Worm (Caenorhabditis elegans) whole organism, L2 larva: ENCODE data around the gene T26C5.3.
A peak's percentile ranks its signal among the peaks of the same experiment; 100 is the strongest.

Experiments used
- C34F6.9 ChIP-seq: fragments of 150-350 bp; optimal IDR thresholded peaks from 2 replicates; lab custom pipeline; 2014; ENCODE audit warnings: missing biosample characterization, missing genetic modification characterization
- F13H6.1 ChIP-seq: sonication (generic microtip); optimal IDR thresholded peaks from 2 replicates; lab custom pipeline; 2016; ENCODE audit warnings: missing genetic modification characterization, missing compliant biosample characterization
- Y55F3AM.14 ChIP-seq: fragments of 200-800 bp; sonication (Bioruptor generic); optimal IDR thresholded peaks from 2 replicates; lab custom pipeline; 2018; ENCODE audit warnings: mild to moderate bottlenecking, missing genetic modification characterization, missing compliant biosample characterization
- ZK546.5 ChIP-seq: sonication (generic microtip); optimal IDR thresholded peaks from 2 replicates; lab custom pipeline; 2017; ENCODE audit warnings: missing biosample characterization, missing genetic modification characterization
- ama-1 ChIP-seq: fragments of 150-350 bp; optimal IDR thresholded peaks from 2 replicates; lab custom pipeline; 2018; ENCODE audit warnings: inconsistent platforms
- blmp-1 ChIP-seq: sonication (generic microtip); optimal IDR thresholded peaks from 2 replicates; lab custom pipeline; 2017; ENCODE audit warnings: missing genetic modification characterization, mild to moderate bottlenecking, missing compliant biosample characterization, antibody characterized with exemption, moderate library complexity; ENCODE audit not compliant: insufficient read depth
- ceh-16 ChIP-seq: fragments of 150-350 bp; optimal IDR thresholded peaks from 2 replicates; lab custom pipeline; 2014; ENCODE audit warnings: missing biosample characterization, missing genetic modification characterization
- ceh-82 ChIP-seq: fragments of 150-350 bp; optimal IDR thresholded peaks from 2 replicates; lab custom pipeline; 2014; ENCODE audit warnings: missing biosample characterization, missing genetic modification characterization
- crh-2 ChIP-seq: sonication (generic microtip); optimal IDR thresholded peaks from 2 replicates; lab custom pipeline; 2017; ENCODE audit warnings: missing biosample characterization, missing genetic modification characterization
- dmd-4 ChIP-seq: sonication (generic microtip); optimal IDR thresholded peaks from 2 replicates; lab custom pipeline; 2017; ENCODE audit warnings: missing biosample characterization, missing genetic modification characterization
- egl-27 ChIP-seq: sonication (generic microtip); optimal IDR thresholded peaks from 3 replicates; lab custom pipeline; 2017; ENCODE audit warnings: missing biosample characterization, missing genetic modification reagents, missing genetic modification characterization
- elt-1 ChIP-seq: fragments of 150-350 bp; optimal IDR thresholded peaks from 2 replicates; lab custom pipeline; 2014; ENCODE audit warnings: missing biosample characterization, missing genetic modification characterization
- elt-3 ChIP-seq: sonication (generic microtip); optimal IDR thresholded peaks from 2 replicates; lab custom pipeline; 2017; ENCODE audit warnings: missing biosample characterization, missing genetic modification characterization
- fos-1 ChIP-seq: fragments of 150-350 bp; optimal IDR thresholded peaks from 2 replicates; lab custom pipeline; 2014; ENCODE audit warnings: missing biosample characterization, missing genetic modification characterization
- gmeb-1 ChIP-seq: fragments of 150-350 bp; optimal IDR thresholded peaks from 2 replicates; lab custom pipeline; 2014; ENCODE audit warnings: missing biosample characterization, missing genetic modification characterization
- lin-11 ChIP-seq: fragments of 150-350 bp; sonication (generic microtip); optimal IDR thresholded peaks from 2 replicates; lab custom pipeline; 2014; ENCODE audit warnings: missing biosample characterization, missing genetic modification characterization, inconsistent platforms, mixed read lengths
- lin-39 ChIP-seq: fragments of 150-350 bp; optimal IDR thresholded peaks from 2 replicates; lab custom pipeline; 2014; ENCODE audit warnings: missing biosample characterization, missing genetic modification reagents, missing genetic modification characterization
- lsy-2 ChIP-seq, 2 experiments: fragments of 150-350 bp in 1 of 2; sonication (generic microtip) in 1 of 2; optimal IDR thresholded peaks; 2 replicates each; lab custom pipeline; 2014 to 2017; ENCODE audit warnings: missing biosample characterization in 2 of 2, missing genetic modification characterization in 2 of 2
- mab-5 ChIP-seq: fragments of 150-350 bp; optimal IDR thresholded peaks from 2 replicates; lab custom pipeline; 2014; ENCODE audit warnings: missing biosample characterization, missing genetic modification characterization
- mbf-1 ChIP-seq: sonication (generic microtip); optimal IDR thresholded peaks from 2 replicates; lab custom pipeline; 2017; ENCODE audit warnings: missing biosample characterization, missing genetic modification characterization
- mdl-1 ChIP-seq, 2 experiments: fragments of 150-350 bp in 1 of 2; sonication (generic microtip) in 1 of 2; optimal IDR thresholded peaks; 2 replicates each; lab custom pipeline; 2017; ENCODE audit warnings: missing biosample characterization in 2 of 2, missing genetic modification characterization in 2 of 2
- nhr-10 ChIP-seq: sonication (generic microtip); optimal IDR thresholded peaks from 2 replicates; lab custom pipeline; 2017; ENCODE audit warnings: missing biosample characterization, missing genetic modification characterization
- nhr-11 ChIP-seq: fragments of 150-350 bp; optimal IDR thresholded peaks from 2 replicates; lab custom pipeline; 2014; ENCODE audit warnings: missing biosample characterization, missing genetic modification characterization
- nhr-12 ChIP-seq: fragments of 150-350 bp; optimal IDR thresholded peaks from 2 replicates; lab custom pipeline; 2014; ENCODE audit warnings: missing biosample characterization, missing genetic modification characterization
- nhr-129 ChIP-seq: fragments of 150-350 bp; optimal IDR thresholded peaks from 2 replicates; lab custom pipeline; 2014; ENCODE audit warnings: missing biosample characterization, missing genetic modification characterization
- nhr-21 ChIP-seq: fragments of 150-350 bp; optimal IDR thresholded peaks from 2 replicates; lab custom pipeline; 2014; ENCODE audit warnings: missing biosample characterization, missing genetic modification characterization
- nhr-23 ChIP-seq: fragments of 150-350 bp; optimal IDR thresholded peaks from 2 replicates; lab custom pipeline; 2014; ENCODE audit warnings: missing biosample characterization, missing genetic modification reagents, missing genetic modification characterization
- nhr-237 ChIP-seq: fragments of 150-350 bp; optimal IDR thresholded peaks from 2 replicates; lab custom pipeline; 2014; ENCODE audit warnings: missing biosample characterization, missing genetic modification characterization
- nhr-25 ChIP-seq: fragments of 150-350 bp; sonication (generic microtip); optimal IDR thresholded peaks from 3 replicates; lab custom pipeline; 2014; ENCODE audit warnings: missing biosample characterization, missing genetic modification characterization
- nhr-6 ChIP-seq: fragments of 150-350 bp; optimal IDR thresholded peaks from 2 replicates; lab custom pipeline; 2014; ENCODE audit warnings: missing biosample characterization, missing genetic modification characterization
- nhr-77 ChIP-seq: fragments of 150-350 bp; optimal IDR thresholded peaks from 2 replicates; lab custom pipeline; 2014; ENCODE audit warnings: missing biosample characterization, missing genetic modification characterization
- peb-1 ChIP-seq: fragments of 150-350 bp; optimal IDR thresholded peaks from 2 replicates; lab custom pipeline; 2014; ENCODE audit warnings: missing biosample characterization, missing genetic modification characterization
- sem-4 ChIP-seq: fragments of 150-350 bp; optimal IDR thresholded peaks from 2 replicates; lab custom pipeline; 2014; ENCODE audit warnings: missing biosample characterization, missing genetic modification reagents, missing genetic modification characterization
- sma-3 ChIP-seq: sonication (generic microtip); optimal IDR thresholded peaks from 2 replicates; lab custom pipeline; 2016; ENCODE audit warnings: missing genetic modification reagents, missing genetic modification characterization, missing compliant biosample characterization
- sma-9 ChIP-seq, 2 experiments: fragments of 150-350 bp in 1 of 2; sonication (generic microtip) in 1 of 2; optimal IDR thresholded peaks; 2 replicates each; lab custom pipeline; 2014 to 2016; ENCODE audit warnings: missing genetic modification characterization in 2 of 2, mild to moderate bottlenecking in 1 of 2, missing biosample characterization in 1 of 2, missing compliant biosample characterization in 1 of 2, missing genetic modification reagents in 1 of 2, moderate library complexity in 1 of 2
- snpc-4 ChIP-seq: fragments of 150-350 bp; optimal IDR thresholded peaks from 2 replicates; lab custom pipeline; 2014; ENCODE audit warnings: missing biosample characterization, missing genetic modification characterization
- unc-55 ChIP-seq: fragments of 150-350 bp; sonication (generic microtip); optimal IDR thresholded peaks from 3 replicates; lab custom pipeline; 2014; ENCODE audit warnings: missing biosample characterization, missing genetic modification reagents, missing genetic modification characterization
- unc-62 ChIP-seq: fragments of 150-350 bp; optimal IDR thresholded peaks from 2 replicates; lab custom pipeline; 2014; ENCODE audit warnings: missing biosample characterization, missing genetic modification reagents, missing genetic modification characterization
- zag-1 ChIP-seq: fragments of 150-350 bp; optimal IDR thresholded peaks from 2 replicates; lab custom pipeline; 2014; ENCODE audit warnings: missing biosample characterization, missing genetic modification characterization
- ztf-1 ChIP-seq: fragments of 200-800 bp; sonication (Bioruptor generic); conservative IDR thresholded peaks from 2 replicates; pipeline ENCODE4 v1.3.6; 2022; ENCODE audit warnings: missing genetic modification characterization, missing compliant biosample characterization
- ztf-11 ChIP-seq: sonication (generic microtip); optimal IDR thresholded peaks from 2 replicates; lab custom pipeline; 2017; ENCODE audit warnings: missing biosample characterization, missing genetic modification characterization
- ztf-4 ChIP-seq: fragments of 150-350 bp; optimal IDR thresholded peaks from 2 replicates; lab custom pipeline; 2014; ENCODE audit warnings: missing biosample characterization, missing genetic modification characterization

Gene T26C5.3

DNA sequence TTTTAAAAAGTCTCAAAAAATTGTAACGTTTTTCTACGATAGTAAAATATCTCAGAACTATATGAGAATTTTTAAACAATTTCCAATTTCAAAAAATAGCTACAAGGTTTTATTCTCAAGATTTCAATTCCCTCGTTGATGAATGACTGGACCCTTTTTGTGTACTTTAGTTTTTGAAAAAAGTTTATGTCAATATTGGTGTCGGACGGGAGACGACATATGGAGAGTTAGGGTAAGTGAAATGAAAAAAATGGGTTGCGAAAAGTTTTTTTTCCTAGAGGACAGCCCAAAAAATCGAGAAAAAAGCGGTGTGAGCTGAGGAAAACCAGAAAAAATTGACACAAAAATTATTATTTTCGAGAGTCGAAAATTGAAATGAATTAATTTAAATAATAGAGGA is 44.5 kb downstream of the T26C5.3 start:
- TF ChIP-seq ztf-11 (no peak), C34F6.9 (tag; lab: Kevin White, UChicago) (no peak), mab-5 (tag; lab: Kevin White, UChicago) (no peak), ztf-4 (tag; lab: Kevin White, UChicago) (no peak), sma-9 (GFP tag; optimal IDR thresholded peaks at IDR 0.05; lab: Kevin White, UChicago) (peak; percentile 3), sma-9 (tag; optimal IDR thresholded peaks at IDR 0.05; lab: Kevin White, UChicago) (no peak), ceh-16 (tag; lab: Kevin White, UChicago) (no peak), nhr-10 (tag; lab: Kevin White, UChicago) (no peak)

DNA sequence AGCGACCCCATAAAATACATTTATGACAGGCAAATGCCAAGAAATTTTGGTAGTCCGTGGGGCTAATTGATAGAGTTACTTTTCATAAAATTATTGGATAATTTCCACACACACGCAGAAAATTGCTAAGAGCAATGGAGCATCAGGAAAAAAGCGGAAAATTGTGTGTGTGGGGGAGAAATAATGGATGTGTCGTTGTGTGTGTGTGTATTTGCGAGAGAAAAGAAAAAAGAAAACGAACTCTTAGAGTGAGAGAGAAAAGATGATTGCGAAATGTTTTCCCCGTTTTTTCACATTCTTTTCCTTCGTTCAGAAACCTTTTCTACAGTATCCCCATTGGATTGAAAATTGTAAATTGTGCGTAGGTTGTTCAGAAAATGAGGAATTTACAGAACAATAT is 45.2 kb downstream of the T26C5.3 start:
- TF ChIP-seq nhr-25 (tag; lab: Kevin White, UChicago), result no peak
- no peak for TF ChIP-seq nhr-23
- no peak for TF ChIP-seq nhr-12
- no peak for TF ChIP-seq ztf-1 (GFP tag; lab: Robert Waterston, UW)
- TF ChIP-seq nhr-77, result no peak
- TF ChIP-seq ztf-4 (tag; lab: Kevin White, UChicago), result no peak
- TF ChIP-seq snpc-4, result no peak
- peak; percentile 76 for TF ChIP-seq nhr-129 (tag; lab: Kevin White, UChicago)
- TF ChIP-seq nhr-10 (tag; lab: Kevin White, UChicago), result no peak
- TF ChIP-seq Y55F3AM.14 (GFP tag; lab: Kevin White, UChicago), result no peak
- peak; percentile 39 for TF ChIP-seq sma-9 (GFP tag; optimal IDR thresholded peaks at IDR 0.05; lab: Kevin White, UChicago)
- no peak for TF ChIP-seq sma-9 (tag; optimal IDR thresholded peaks at IDR 0.05; lab: Kevin White, UChicago)
- no peak for TF ChIP-seq ZK546.5 (tag; lab: Kevin White, UChicago)
- no peak for TF ChIP-seq ztf-11
- peak; percentile 42 for TF ChIP-seq fos-1
- no peak for TF ChIP-seq elt-3 (tag; lab: Kevin White, UChicago)
- TF ChIP-seq ceh-82, result no peak
- peak; percentile 78 for TF ChIP-seq C34F6.9 (tag; lab: Kevin White, UChicago)
- peak; percentile 86 for TF ChIP-seq unc-55
- no peak for TF ChIP-seq sma-3
- peak in 1 of 2 experiments; percentile 72 for TF ChIP-seq lsy-2 (tag; optimal IDR thresholded peaks at IDR 0.05; lab: Kevin White, UChicago)
- TF ChIP-seq ceh-16 (tag; lab: Kevin White, UChicago), result no peak
- peak; percentile 33 for TF ChIP-seq egl-27
- TF ChIP-seq nhr-21 (tag; lab: Kevin White, UChicago), result no peak
- TF ChIP-seq nhr-11 (tag; lab: Kevin White, UChicago), result no peak
- peak; percentile 54 for TF ChIP-seq zag-1 (tag; lab: Kevin White, UChicago)
- TF ChIP-seq blmp-1 (tag; lab: Kevin White, UChicago), result no peak
- no peak for TF ChIP-seq gmeb-1 (tag; lab: Kevin White, UChicago)
- no peak for TF ChIP-seq mbf-1 (tag; lab: Kevin White, UChicago)

DNA sequence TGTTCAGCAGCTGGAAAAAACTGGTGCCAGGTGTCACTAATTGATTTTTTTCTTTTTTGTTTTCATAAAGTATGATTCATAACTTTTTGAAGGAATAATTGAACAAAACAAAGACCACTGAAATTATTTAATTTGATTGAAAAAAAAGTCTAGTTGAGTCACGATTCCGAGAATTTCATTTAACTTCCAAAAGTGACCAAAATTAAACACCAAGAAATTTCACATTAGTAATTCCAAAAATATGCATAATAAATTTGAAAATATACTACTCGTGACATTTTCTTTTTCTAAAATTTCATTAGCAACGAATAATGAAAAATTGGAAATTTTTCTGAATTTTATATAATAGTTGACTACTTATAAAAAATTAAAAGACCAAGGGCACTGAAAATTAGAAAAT is 45.7 kb downstream of the T26C5.3 start:
- TF ChIP-seq dmd-4 (tag; lab: Kevin White, UChicago) (no peak), sma-9 (GFP tag; optimal IDR thresholded peaks at IDR 0.05; lab: Kevin White, UChicago) (no peak), sma-9 (tag; optimal IDR thresholded peaks at IDR 0.05; lab: Kevin White, UChicago) (no peak)
- TF ChIP-seq, all 48 proteins: peak for 0

- TF ChIP-seq nhr-10 (tag; lab: Kevin White, UChicago) (peak; percentile 10), dmd-4 (tag; lab: Kevin White, UChicago) (no peak), fos-1 (peak; percentile 99), F13H6.1 (tag; lab: Kevin White, UChicago) (peak; percentile 97), Y55F3AM.14 (GFP tag; lab: Kevin White, UChicago) (peak; percentile 76), nhr-237 (tag; lab: Kevin White, UChicago) (no peak), ZK546.5 (tag; lab: Kevin White, UChicago) (no peak), blmp-1 (tag; lab: Kevin White, UChicago) (peak; percentile 54), ama-1 (lab: Kevin White, UChicago) (peak; percentile 86), lin-39 (tag; lab: Kevin White, UChicago) (no peak), mdl-1 (tag; optimal IDR thresholded peaks at IDR 0.05; lab: Kevin White, UChicago) (peak; percentile 17 to 70), nhr-12 (no peak), nhr-6 (peak; percentile 90), lin-11 (tag; lab: Kevin White, UChicago) (peak; percentile 89), snpc-4 (peak; percentile 78), unc-55 (peak; percentile 93), egl-27 (peak; percentile 91), nhr-21 (tag; lab: Kevin White, UChicago) (peak; percentile 94), ztf-11 (no peak), nhr-77 (peak; percentile 61), sem-4 (tag; lab: Kevin White, UChicago) (peak; percentile 75), crh-2 (tag; lab: Kevin White, UChicago) (peak; percentile 95), peb-1 (peak; percentile 87), nhr-129 (tag; lab: Kevin White, UChicago) (peak; percentile 98), elt-3 (tag; lab: Kevin White, UChicago) (no peak), ceh-82 (no peak), mab-5 (tag; lab: Kevin White, UChicago) (peak; percentile 67), sma-9 (GFP tag; optimal IDR thresholded peaks at IDR 0.05; lab: Kevin White, UChicago) (peak; percentile 96), sma-9 (tag; optimal IDR thresholded peaks at IDR 0.05; lab: Kevin White, UChicago) (no peak), gmeb-1 (tag; lab: Kevin White, UChicago) (peak; percentile 70), elt-1 (tag; lab: Kevin White, UChicago) (peak; percentile 18), zag-1 (tag; lab: Kevin White, UChicago) (peak; percentile 89), nhr-23 (no peak), mbf-1 (tag; lab: Kevin White, UChicago) (no peak), C34F6.9 (tag; lab: Kevin White, UChicago) (peak; percentile 97), unc-62 (GFP tag; lab: Kevin White, UChicago) (no peak), sma-3 (peak; percentile 94)
These were observed 46.4 kb downstream of the T26C5.3 start for ce11 chrII:9282787-9283186.
